Fruit fly (Drosophila melanogaster) whole organism, prepupa: ENCODE results near the gene CG7453.

Experiments used
- Blimp-1 ChIP-seq: fragments of 200-800 bp; sonication (Bioruptor generic); optimal IDR thresholded peaks from 3 replicates; lab custom pipeline; 2017; ENCODE audit warnings: missing biosample characterization, missing genetic modification characterization, mild to moderate bottlenecking, moderate library complexity, missing genetic modification reagents
- CG11762 ChIP-seq: fragments of 200-800 bp; sonication (Bioruptor generic); optimal IDR thresholded peaks from 3 replicates; lab custom pipeline; 2016; ENCODE audit warnings: missing biosample characterization, missing genetic modification characterization; ENCODE audit not compliant: insufficient read depth
- CG15336 ChIP-seq: fragments of 200-800 bp; sonication (Bioruptor generic); IDR thresholded peaks from 2 replicates; pipeline ENCODE4 v1.3.6; 2022; ENCODE audit warnings: missing biosample characterization, missing genetic modification characterization
- CG1621 ChIP-seq: fragments of 200-800 bp; sonication (Bioruptor generic); optimal IDR thresholded peaks from 3 replicates; lab custom pipeline; 2018; ENCODE audit warnings: missing biosample characterization, mild to moderate bottlenecking, missing genetic modification characterization
- CG3032 ChIP-seq: fragments of 200-800 bp; optimal IDR thresholded peaks from 2 replicates; lab custom pipeline; 2019; ENCODE audit warnings: missing biosample characterization, mild to moderate bottlenecking, missing genetic modification characterization, moderate library complexity
- CG32006 ChIP-seq: fragments of 200-800 bp; sonication (Bioruptor generic); optimal IDR thresholded peaks from 3 replicates; lab custom pipeline; 2017; ENCODE audit warnings: missing biosample characterization, mild to moderate bottlenecking, missing genetic modification characterization
- CG34406 ChIP-seq: fragments of 200-800 bp; sonication (Bioruptor generic); optimal IDR thresholded peaks from 3 replicates; lab custom pipeline; 2016; ENCODE audit warnings: missing biosample characterization, missing genetic modification characterization
- CG3919 ChIP-seq: fragments of 200-800 bp; sonication (Bioruptor generic); optimal IDR thresholded peaks from 3 replicates; lab custom pipeline; 2016; ENCODE audit warnings: missing biosample characterization, missing genetic modification characterization
- CG4318 ChIP-seq: fragments of 200-800 bp; sonication (Bioruptor generic); optimal IDR thresholded peaks from 3 replicates; lab custom pipeline; 2017; ENCODE audit warnings: missing biosample characterization, mild to moderate bottlenecking, missing genetic modification characterization
- CG6163 ChIP-seq: fragments of 200-800 bp; sonication (Bioruptor generic); IDR thresholded peaks from 3 replicates; pipeline ENCODE4 v1.3.6; 2022; ENCODE audit warnings: missing biosample characterization, missing genetic modification characterization
- CG6276 ChIP-seq: fragments of 200-800 bp; sonication (Bioruptor generic); optimal IDR thresholded peaks from 2 replicates; lab custom pipeline; 2017; ENCODE audit warnings: missing biosample characterization, mild to moderate bottlenecking, missing genetic modification characterization
- CG6808 ChIP-seq: fragments of 200-800 bp; sonication (Bioruptor generic); optimal IDR thresholded peaks from 3 replicates; lab custom pipeline; 2017; ENCODE audit warnings: missing biosample characterization, missing genetic modification characterization, mild to moderate bottlenecking, moderate library complexity, missing genetic modification reagents
- CG6854 ChIP-seq: fragments of 200-800 bp; sonication (Bioruptor generic); optimal IDR thresholded peaks from 2 replicates; lab custom pipeline; 2017; ENCODE audit warnings: missing biosample characterization, mild to moderate bottlenecking, missing genetic modification characterization
- CG8119 ChIP-seq: fragments of 200-800 bp; sonication (Bioruptor generic); IDR thresholded peaks from 3 replicates; pipeline ENCODE4 v1.3.6; 2022; ENCODE audit warnings: missing biosample characterization, missing genetic modification characterization
- CG8319 ChIP-seq: fragments of 200-800 bp; sonication (Bioruptor generic); optimal IDR thresholded peaks from 3 replicates; lab custom pipeline; 2016; ENCODE audit warnings: missing biosample characterization, missing genetic modification characterization
- CG9139 ChIP-seq: fragments of 200-800 bp; sonication (Bioruptor generic); optimal IDR thresholded peaks from 3 replicates; lab custom pipeline; 2017; ENCODE audit warnings: missing biosample characterization, mild to moderate bottlenecking, missing genetic modification characterization
- Eip78C ChIP-seq: fragments of 200-800 bp; sonication (Bioruptor generic); peaks from one replicate; lab custom pipeline; 2016; ENCODE audit warnings: missing biosample characterization, missing genetic modification characterization
- Hr38 ChIP-seq: sonication (Bioruptor generic); optimal IDR thresholded peaks from 2 replicates; lab custom pipeline; 2016; ENCODE audit warnings: missing biosample characterization, missing genetic modification characterization
- Hr4 ChIP-seq: fragments of 200-800 bp; sonication (Bioruptor generic); optimal IDR thresholded peaks from 3 replicates; lab custom pipeline; 2016; ENCODE audit warnings: missing biosample characterization, missing genetic modification characterization
- Lpt ChIP-seq: fragments of 200-800 bp; sonication (Bioruptor generic); optimal IDR thresholded peaks from 3 replicates; lab custom pipeline; 2016; ENCODE audit warnings: missing biosample characterization, missing genetic modification characterization
- Met ChIP-seq: fragments of 200-800 bp; sonication (Bioruptor generic); optimal IDR thresholded peaks from 3 replicates; lab custom pipeline; 2016; ENCODE audit warnings: missing biosample characterization, missing genetic modification characterization
- OdsH ChIP-seq: fragments of 200-800 bp; sonication (Bioruptor generic); optimal IDR thresholded peaks from 3 replicates; lab custom pipeline; 2016; ENCODE audit warnings: missing biosample characterization, missing genetic modification characterization
- Sox102F ChIP-seq: fragments of 200-800 bp; sonication (Bioruptor generic); optimal IDR thresholded peaks from 2 replicates; lab custom pipeline; 2016; ENCODE audit warnings: missing biosample characterization, mild to moderate bottlenecking, missing genetic modification characterization
- Sox14 ChIP-seq: fragments of 200-800 bp; sonication (Bioruptor generic); optimal IDR thresholded peaks from 3 replicates; lab custom pipeline; 2016; ENCODE audit warnings: missing biosample characterization, missing genetic modification characterization
- achi ChIP-seq: fragments of 200-800 bp; sonication (Bioruptor generic); optimal IDR thresholded peaks from 3 replicates; lab custom pipeline; 2016; ENCODE audit warnings: missing biosample characterization, missing genetic modification characterization
- acj6 ChIP-seq: fragments of 200-800 bp; sonication (Bioruptor generic); optimal IDR thresholded peaks from 3 replicates; lab custom pipeline; 2016; ENCODE audit warnings: missing biosample characterization, missing genetic modification characterization
- cyc ChIP-seq: fragments of 200-800 bp; sonication (Bioruptor generic); optimal IDR thresholded peaks from 3 replicates; lab custom pipeline; 2016; ENCODE audit warnings: missing biosample characterization, missing genetic modification characterization
- dac ChIP-seq: fragments of 200-800 bp; sonication (Bioruptor generic); optimal IDR thresholded peaks from 2 replicates; lab custom pipeline; 2017; ENCODE audit warnings: missing biosample characterization, mild to moderate bottlenecking, missing genetic modification characterization
- dsx ChIP-seq: fragments of 200-800 bp; optimal IDR thresholded peaks from 3 replicates; lab custom pipeline; 2019; ENCODE audit warnings: missing biosample characterization, mild to moderate bottlenecking, missing genetic modification characterization, moderate library complexity; ENCODE audit not compliant: poor library complexity, severe bottlenecking
- eg ChIP-seq: fragments of 200-800 bp; sonication (Bioruptor generic); IDR thresholded peaks from 3 replicates; pipeline ENCODE4 v1.3.6; 2022; ENCODE audit warnings: missing biosample characterization, missing genetic modification characterization
- esn ChIP-seq: fragments of 200-800 bp; sonication (Bioruptor generic); optimal IDR thresholded peaks from 2 replicates; lab custom pipeline; 2016; ENCODE audit warnings: missing biosample characterization, mild to moderate bottlenecking, missing genetic modification characterization, moderate library complexity
- fkh ChIP-seq: fragments of 200-800 bp; sonication (Bioruptor generic); optimal IDR thresholded peaks from 3 replicates; lab custom pipeline; 2017; ENCODE audit warnings: missing biosample characterization, mild to moderate bottlenecking, missing genetic modification characterization, moderate library complexity
- net ChIP-seq: fragments of 200-800 bp; sonication (Bioruptor generic); optimal IDR thresholded peaks from 3 replicates; lab custom pipeline; 2016; ENCODE audit warnings: missing biosample characterization, missing genetic modification characterization
- pdm3 ChIP-seq: fragments of 200-800 bp; sonication (Bioruptor generic); optimal IDR thresholded peaks from 3 replicates; lab custom pipeline; 2016; ENCODE audit warnings: missing biosample characterization, missing genetic modification characterization
- salr ChIP-seq, 2 experiments: fragments of 200-800 bp; sonication (Bioruptor generic); optimal IDR thresholded peaks; 3 replicates each; lab custom pipeline; 2016 to 2018; ENCODE audit warnings: missing biosample characterization in 2 of 2, missing genetic modification characterization in 2 of 2, mild to moderate bottlenecking in 1 of 2
- ss ChIP-seq, 2 experiments: fragments of 200-800 bp; sonication (Bioruptor generic); optimal IDR thresholded peaks; 2 replicates in 1 of 2; 3 replicates in 1 of 2; lab custom pipeline; 2017 to 2018; ENCODE audit warnings: mild to moderate bottlenecking in 2 of 2, missing biosample characterization in 2 of 2, missing genetic modification characterization in 2 of 2, moderate library complexity in 1 of 2
- svp ChIP-seq: fragments of 200-800 bp; sonication (Bioruptor generic); peaks from one replicate; lab custom pipeline; 2016; ENCODE audit warnings: missing biosample characterization, missing genetic modification characterization
- topi ChIP-seq: fragments of 200-800 bp; sonication (Bioruptor generic); optimal IDR thresholded peaks from 3 replicates; lab custom pipeline; 2016; ENCODE audit warnings: missing biosample characterization, missing genetic modification characterization
- vri ChIP-seq: fragments of 200-800 bp; sonication (Bioruptor generic); optimal IDR thresholded peaks from 3 replicates; lab custom pipeline; 2016; ENCODE audit warnings: missing biosample characterization, mild to moderate bottlenecking, missing genetic modification characterization

CG7453 gene

DNA sequence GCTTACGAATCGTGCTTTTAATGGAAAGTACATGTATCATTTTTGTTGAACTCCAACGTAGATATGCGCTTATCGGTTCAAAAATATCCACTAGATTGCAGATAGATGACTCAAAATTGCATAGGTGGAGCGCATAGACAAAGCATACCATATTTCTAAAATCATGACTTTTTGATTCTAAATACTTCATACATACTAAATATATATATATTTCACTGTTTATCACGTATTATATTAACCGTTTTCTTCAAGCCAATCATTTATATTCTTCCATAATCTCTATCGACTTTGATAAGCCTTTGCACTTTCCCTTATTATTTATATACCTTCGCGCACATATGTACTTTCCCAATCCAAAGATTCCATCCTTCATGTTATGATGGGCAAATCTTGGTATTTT, 32.0 kb downstream of the CG7453 start, which contains the start of gene CG14195:
CG14195 (minus strand) TSS at position 101 of the 400 bp plus-strand sequence.
- TF ChIP-seq salr (GFP tag; optimal IDR thresholded peaks at IDR 0.05; lab: Kevin White, UChicago) (no peak), CG9139 (no peak), CG32006 (GFP tag; lab: Kevin White, UChicago) (no peak)

DNA sequence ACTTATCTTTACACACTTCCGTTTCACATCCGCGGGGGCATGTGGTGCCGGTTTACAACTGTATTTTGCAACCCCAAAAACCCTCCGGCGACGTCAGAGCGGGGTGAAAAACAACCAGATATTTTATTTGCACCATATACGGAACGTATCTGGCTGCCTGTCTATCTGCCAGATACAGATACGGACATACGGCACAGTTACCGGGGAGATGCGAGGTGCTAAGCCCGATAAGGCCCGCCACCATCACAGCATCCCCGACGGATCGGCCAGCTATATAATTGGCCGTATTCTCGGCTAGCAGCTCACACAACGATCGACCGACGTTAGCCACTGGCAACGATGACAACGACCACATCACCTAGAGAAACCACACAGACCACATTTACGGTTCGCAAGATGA, 33.0 kb downstream of the CG7453 start, which contains the start of gene Mur18B:
Mur18B (plus strand) TSS at position 301 of the 400 bp plus-strand sequence.
- TF ChIP-seq fkh (no peak), Lpt (no peak), pdm3 (GFP tag; lab: Kevin White, UChicago) (no peak), salr (GFP tag; optimal IDR thresholded peaks at IDR 0.05; lab: Kevin White, UChicago) (no peak), CG8319 (no peak)

DNA sequence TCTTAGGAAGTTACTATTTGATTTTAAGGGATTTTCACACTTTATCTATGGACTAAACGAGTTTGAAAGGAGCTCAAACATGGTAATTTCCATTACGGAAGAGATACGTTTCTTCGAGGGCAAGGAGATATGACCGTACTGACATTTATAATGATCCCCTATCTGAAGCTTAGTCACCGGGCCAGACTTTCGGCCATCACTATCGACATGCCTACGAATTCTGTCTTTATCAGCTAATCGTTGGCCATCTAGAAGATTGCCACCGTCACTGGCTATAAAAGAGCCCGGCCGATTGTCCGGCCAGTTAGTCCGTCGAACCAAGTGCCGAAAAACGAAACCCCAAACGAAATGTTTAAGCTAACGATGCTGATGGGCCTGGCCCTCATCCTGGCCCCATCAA, 35.2 kb downstream of the CG7453 start, which contains the start of gene Muc18B:
Muc18B (plus strand) TSS at position 301 of the 400 bp plus-strand sequence.
- TF ChIP-seq topi (no peak), Blimp-1 (GFP tag; lab: Kevin White, UChicago) (no peak), CG8119 (no peak), esn (no peak), CG34406 (no peak), Sox14 (GFP tag; lab: Kevin White, UChicago) (no peak), CG3919 (GFP tag; lab: Kevin White, UChicago) (no peak), CG6808 (no peak), fkh (no peak), CG4318 (no peak), achi (no peak), dsx (GFP tag; lab: Kevin White, UChicago) (no peak), CG6163 (no peak), svp (GFP tag; lab: Kevin White, UChicago) (no peak), CG11762 (GFP tag; lab: Kevin White, UChicago) (no peak), pdm3 (GFP tag; lab: Kevin White, UChicago) (no peak), CG1621 (tag; lab: Kevin White, UChicago) (no peak), CG3032 (no peak), vri (GFP tag; lab: Kevin White, UChicago) (no peak), Met (no peak)

DNA sequence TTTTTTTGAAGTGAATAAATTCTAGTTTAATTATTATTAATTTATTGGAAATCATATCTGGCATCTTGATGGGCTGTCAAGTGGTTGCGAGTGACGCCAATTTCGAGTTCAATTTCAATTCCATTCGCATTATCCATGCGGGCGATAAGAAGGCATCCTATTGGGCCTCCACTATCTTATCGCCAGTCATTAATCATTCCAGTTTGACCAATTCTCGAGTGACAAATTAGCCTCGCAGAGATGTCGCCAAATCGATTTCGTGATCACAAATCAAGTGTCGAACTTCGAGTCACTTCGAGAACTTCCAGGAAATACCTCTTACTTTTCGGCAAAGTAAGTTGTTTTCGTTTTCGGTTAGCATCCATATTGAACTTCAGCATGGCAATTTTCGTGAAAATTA, 36.7 kb downstream of the CG7453 start:
- TF ChIP-seq cyc (GFP tag; lab: Kevin White, UChicago) (no peak), Hr4 (GFP tag; lab: Kevin White, UChicago) (no peak), OdsH (GFP tag; lab: Kevin White, UChicago) (no peak), CG4318 (no peak), CG6854 (GFP tag; lab: Kevin White, UChicago) (no peak)

DNA sequence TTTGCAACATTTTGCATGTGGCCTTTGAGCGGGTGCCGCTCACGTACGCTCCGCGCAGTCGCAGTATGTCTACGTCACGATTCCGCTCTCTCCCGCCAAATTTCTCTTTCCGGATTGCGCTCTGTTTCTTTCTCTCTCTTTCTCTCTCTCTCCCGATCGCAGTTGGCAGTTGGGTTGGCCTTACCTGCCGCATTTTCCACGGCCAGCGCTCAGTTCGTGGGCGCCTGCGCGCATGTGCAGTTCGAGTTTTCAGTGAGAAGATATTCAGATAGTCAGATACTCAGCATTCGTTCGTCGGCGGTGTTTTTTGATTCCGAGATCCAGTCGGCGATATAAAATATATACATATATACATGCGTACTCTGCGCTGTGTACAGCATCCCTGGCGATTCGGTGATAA, 40.4 kb downstream of the CG7453 start, which contains the start of gene CG7884:
CG7884 (plus strand) TSS at position 208 of the 400 bp plus-strand sequence.
- TF ChIP-seq CG3919 (GFP tag; lab: Kevin White, UChicago) (peak; percentile 7), CG8119 (peak; percentile 48; the same call in 1 of the 3 replicates), dsx (GFP tag; lab: Kevin White, UChicago) (peak; percentile 48), Sox102F (GFP tag; lab: Kevin White, UChicago) (peak; percentile 34), CG9139 (peak; percentile 31), Hr38 (GFP tag; lab: Kevin White, UChicago) (no peak), Met (peak; percentile 20), CG1621 (tag; lab: Kevin White, UChicago) (peak; percentile 67), CG6163 (peak; percentile 51; the same call in 1 of the 3 replicates), pdm3 (GFP tag; lab: Kevin White, UChicago) (no peak), CG6854 (GFP tag; lab: Kevin White, UChicago) (peak; percentile 59), ss (GFP tag; optimal IDR thresholded peaks at IDR 0.05; lab: Kevin White, UChicago) (peak; percentile 14 to 46), net (GFP tag; lab: Kevin White, UChicago) (peak; percentile 12), acj6 (no peak), Eip78C (peak; percentile 21), CG6276 (GFP tag; lab: Kevin White, UChicago) (no peak), eg (peak; percentile 24; the same call in 1 of the 3 replicates), dac (GFP tag; lab: Kevin White, UChicago) (no peak), CG15336 (peak; percentile 41; the same call in 1 of the 2 replicates)
